Worm (Caenorhabditis elegans): Measurements from ENCODE around the gene C26G2.2.

Gene C26G2.2

DNA sequence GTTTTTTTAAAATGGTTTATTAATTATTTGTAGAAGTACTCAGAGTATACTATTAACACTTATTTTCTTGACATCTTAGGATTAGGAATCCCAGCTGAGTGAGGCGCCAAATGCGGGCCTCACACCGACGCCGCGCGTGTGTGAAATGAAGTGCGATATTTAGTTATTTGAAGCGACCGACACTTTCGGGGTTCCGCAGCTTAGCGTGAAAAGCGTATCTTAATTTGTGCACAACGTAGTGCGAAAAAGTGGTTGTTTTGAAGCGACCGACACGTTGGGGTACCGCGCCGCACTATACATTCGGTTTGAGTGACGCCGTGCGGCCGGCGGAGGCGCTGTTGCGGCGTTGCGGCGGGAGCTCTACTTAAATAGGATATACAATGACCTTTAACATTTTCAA, 40.8 kb downstream of the C26G2.2 start:
- TF ChIP-seq pha-2 (tag; optimal IDR thresholded peaks at IDR 0.05): no peak
- TF ChIP-seq hlh-8 (tag; optimal IDR thresholded peaks at IDR 0.05): no peak
- no peak for TF ChIP-seq ref-2 (tag; optimal IDR thresholded peaks at IDR 0.05)
- no peak for TF ChIP-seq sox-2 (GFP tag; IDR thresholded peaks at IDR 0.05)
- no peak for TF ChIP-seq ceh-45 (GFP tag; IDR thresholded peaks at IDR 0.05)
- no peak for TF ChIP-seq pag-3 (tag; optimal IDR thresholded peaks at IDR 0.05; ENCODE audit: borderline replicate concordance)
- TF ChIP-seq K02D7.2 (tag; optimal IDR thresholded peaks at IDR 0.05): no peak
- no peak for TF ChIP-seq dmd-4 (tag; optimal IDR thresholded peaks at IDR 0.05; ENCODE audit: borderline replicate concordance)
- TF ChIP-seq nfya-1 (tag; optimal IDR thresholded peaks at IDR 0.05): no peak
- TF ChIP-seq tbx-7 (tag; optimal IDR thresholded peaks at IDR 0.05): no peak
- TF ChIP-seq elt-4 (tag; optimal IDR thresholded peaks at IDR 0.05): no peak
- no peak for TF ChIP-seq fax-1 (tag; optimal IDR thresholded peaks at IDR 0.05)
- TF ChIP-seq lim-6 (tag; optimal IDR thresholded peaks at IDR 0.05): no peak

DNA sequence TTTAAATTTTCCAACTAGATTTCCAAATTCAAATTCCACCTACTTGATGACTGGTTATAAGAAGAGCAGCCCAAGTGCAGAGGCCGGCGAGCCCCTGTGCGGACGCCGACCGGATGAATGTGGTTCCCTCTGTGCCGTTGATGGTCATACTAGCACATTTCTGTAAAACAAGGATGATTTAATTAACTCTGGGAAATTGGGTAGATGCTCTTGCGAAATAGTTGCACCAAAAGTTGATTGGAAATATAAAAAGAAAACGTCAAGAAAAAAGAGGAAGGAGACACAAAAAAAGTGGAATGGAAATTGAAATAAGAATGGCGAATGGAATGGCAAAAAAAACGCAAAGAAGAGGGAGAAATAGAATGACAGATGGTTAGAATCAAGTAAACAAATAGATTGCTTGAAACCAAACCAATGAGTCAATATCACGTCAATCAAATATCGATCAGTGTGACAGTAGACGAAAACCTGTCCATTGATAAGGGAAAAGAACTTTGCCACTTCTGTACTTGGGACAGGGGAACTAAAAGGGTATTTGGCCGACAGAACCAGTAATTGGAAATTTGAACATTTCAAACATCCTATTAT, 42.7 kb downstream of the C26G2.2 start, which contains the start of gene tmem-184:
TSS of gene tmem-184 (minus strand) at position 164 of the 588 bp plus-strand sequence.
- no peak for TF ChIP-seq pha-4 (tag; optimal IDR thresholded peaks at IDR 0.05)
- TF ChIP-seq T23F11.4 (GFP tag; optimal IDR thresholded peaks at IDR 0.05): no peak
- TF ChIP-seq unc-55 (GFP tag; optimal IDR thresholded peaks at IDR 0.05): no peak
- TF ChIP-seq fax-1 (tag; optimal IDR thresholded peaks at IDR 0.05): no peak
- TF ChIP-seq unc-86 (tag; optimal IDR thresholded peaks at IDR 0.05): no peak
- TF ChIP-seq nhr-232 (tag; optimal IDR thresholded peaks at IDR 0.05): no peak
- no peak for TF ChIP-seq ttx-3 (tag; optimal IDR thresholded peaks at IDR 0.05)
- no peak for TF ChIP-seq unc-3 (GFP tag; conservative IDR thresholded peaks at IDR 0.05)
- no peak for TF ChIP-seq unc-3 (tag; optimal IDR thresholded peaks at IDR 0.05)
- TF ChIP-seq fkh-6 (tag; optimal IDR thresholded peaks at IDR 0.05): no peak

DNA sequence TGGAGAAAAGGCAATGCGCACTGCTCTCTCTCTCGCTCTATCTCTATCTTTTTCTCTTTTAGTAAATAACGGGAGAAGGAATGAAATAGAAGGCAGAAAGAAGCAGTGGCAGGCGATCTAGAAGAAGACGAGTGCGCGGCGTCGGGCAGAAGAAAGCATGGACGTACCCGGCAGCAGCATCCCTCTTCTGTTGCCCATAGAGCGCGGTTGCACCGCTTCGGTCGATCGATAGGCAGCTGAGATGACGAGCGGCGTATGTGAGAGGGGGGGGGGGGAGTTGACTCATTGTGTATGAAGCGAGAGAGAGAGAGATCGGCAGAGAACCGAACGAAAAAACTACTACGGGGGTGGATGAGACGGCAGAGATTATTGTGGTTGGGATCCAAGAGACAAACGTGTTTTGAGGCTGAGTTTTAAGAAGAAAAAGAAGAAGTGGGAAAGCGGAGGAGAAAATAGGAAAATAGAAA, 44.1 kb downstream of the C26G2.2 start:
- TF ChIP-seq pha-4 (tag; optimal IDR thresholded peaks at IDR 0.05): no peak
- peak; percentile 49 for TF ChIP-seq rnt-1 (tag; optimal IDR thresholded peaks at IDR 0.05)
- TF ChIP-seq nfya-1 (tag; optimal IDR thresholded peaks at IDR 0.05): peak; percentile 89
- peak; percentile 45 for TF ChIP-seq hlh-6 (tag; optimal IDR thresholded peaks at IDR 0.05)
- no peak for TF ChIP-seq pat-9 (tag; optimal IDR thresholded peaks at IDR 0.05)
- TF ChIP-seq C38D4.7 (GFP tag; optimal IDR thresholded peaks at IDR 0.05): no peak
- peak; percentile 33 for TF ChIP-seq fkh-6 (tag; optimal IDR thresholded peaks at IDR 0.05)
- TF ChIP-seq fkh-10 (GFP tag; optimal IDR thresholded peaks at IDR 0.05): no peak
- TF ChIP-seq ceh-45 (GFP tag; IDR thresholded peaks at IDR 0.05): no peak
- TF ChIP-seq eyg-1 (tag; optimal IDR thresholded peaks at IDR 0.05): no peak
- peak; percentile 97 for TF ChIP-seq ceh-18 (tag; optimal IDR thresholded peaks at IDR 0.05)
- TF ChIP-seq nhr-232 (tag; optimal IDR thresholded peaks at IDR 0.05): no peak
- TF ChIP-seq ceh-9 (tag; optimal IDR thresholded peaks at IDR 0.05): no peak
- TF ChIP-seq odd-2 (tag; optimal IDR thresholded peaks at IDR 0.05): no peak
- peak; percentile 53 for TF ChIP-seq madf-2 (tag; optimal IDR thresholded peaks at IDR 0.05)
- TF ChIP-seq tbx-7 (tag; optimal IDR thresholded peaks at IDR 0.05): no peak
- no peak for TF ChIP-seq lin-11 (tag; optimal IDR thresholded peaks at IDR 0.05)
- no peak for TF ChIP-seq pax-1 (tag; optimal IDR thresholded peaks at IDR 0.05)
- TF ChIP-seq ahr-1 (tag; optimal IDR thresholded peaks at IDR 0.05): no peak
- no peak for TF ChIP-seq T23F11.4 (GFP tag; optimal IDR thresholded peaks at IDR 0.05)
- TF ChIP-seq ceh-22 (tag; optimal IDR thresholded peaks at IDR 0.05): no peak
- no peak for TF ChIP-seq hlh-15 (tag; optimal IDR thresholded peaks at IDR 0.05)
- TF ChIP-seq ref-2 (tag; optimal IDR thresholded peaks at IDR 0.05): peak; percentile 79
- peak; percentile 48 for TF ChIP-seq C08G9.2 (tag; optimal IDR thresholded peaks at IDR 0.05)
- TF ChIP-seq zip-5 (tag; optimal IDR thresholded peaks at IDR 0.05): no peak
- TF ChIP-seq ceh-14 (tag; optimal IDR thresholded peaks at IDR 0.05): peak; percentile 81
- no peak for TF ChIP-seq unc-86 (tag; optimal IDR thresholded peaks at IDR 0.05)
- TF ChIP-seq K09A11.1 (tag; optimal IDR thresholded peaks at IDR 0.05; ENCODE audit: insufficient read depth): peak; percentile 26
- no peak for TF ChIP-seq elt-4 (tag; optimal IDR thresholded peaks at IDR 0.05)
- TF ChIP-seq F13H6.1 (tag; optimal IDR thresholded peaks at IDR 0.05): peak; percentile 43
- no peak for TF ChIP-seq Y22D7AL.16 (tag; optimal IDR thresholded peaks at IDR 0.05)
- TF ChIP-seq ztf-16 (tag; optimal IDR thresholded peaks at IDR 0.05): peak; percentile 49
- TF ChIP-seq dve-1 (tag; optimal IDR thresholded peaks at IDR 0.05): no peak
- TF ChIP-seq syd-9 (tag; optimal IDR thresholded peaks at IDR 0.05): peak; percentile 44
- peak; percentile 89 for TF ChIP-seq unc-42 (tag; optimal IDR thresholded peaks at IDR 0.05)
- TF ChIP-seq pros-1 (tag; optimal IDR thresholded peaks at IDR 0.05): peak; percentile 99
